Worm (Caenorhabditis elegans) whole organism, midembryonic: ENCODE measurements around the gene tag-191.

Experiments
- flt-1 ChIP-seq: fragments of 200-800 bp; sonication (Bioruptor generic); IDR thresholded peaks from 2 replicates; pipeline ENCODE4 v1.3.6; 2022; ENCODE audit warnings: missing genetic modification characterization, missing compliant biosample characterization
- klf-2 ChIP-seq: fragments of 200-800 bp; sonication (Bioruptor generic); conservative IDR thresholded peaks from 2 replicates; pipeline ENCODE4 v1.3.6; 2022; ENCODE audit warnings: missing genetic modification reagents, missing genetic modification characterization, missing compliant biosample characterization
- ztf-29 ChIP-seq: fragments of 200-800 bp; sonication (Bioruptor generic); IDR thresholded peaks from 2 replicates; pipeline ENCODE4 v1.3.6; 2022; ENCODE audit warnings: missing genetic modification reagents, missing genetic modification characterization, missing compliant biosample characterization

- TF ChIP-seq klf-2 (GFP tag; lab: Robert Waterston, UW): no peak
- TF ChIP-seq flt-1 (GFP tag; lab: Robert Waterston, UW): no peak
- no peak for TF ChIP-seq ztf-29
Measured at ce11 chrV:14518010-14518409, 18.2 kb downstream of the tag-191 start, which contains the start of gene R02D5.6.
